Worm (Caenorhabditis elegans) whole organism, early embryonic: Measurements from ENCODE around the gene F44A6.5.

Experiments used
- B0310.2 ChIP-seq: sonication (generic microtip); optimal IDR thresholded peaks from 2 replicates; lab custom pipeline; 2016; ENCODE audit warnings: mild to moderate bottlenecking, missing genetic modification characterization, missing compliant biosample characterization
- F13C5.2 ChIP-seq: sonication (generic microtip); optimal IDR thresholded peaks from 2 replicates; lab custom pipeline; 2017; ENCODE audit warnings: mild to moderate bottlenecking, missing genetic modification characterization, inconsistent platforms, missing compliant biosample characterization
- ama-1 ChIP-seq: fragments of 150-350 bp; optimal IDR thresholded peaks from 2 replicates; lab custom pipeline; 2014
- ceh-13 ChIP-seq: fragments of 200-800 bp; sonication (Bioruptor generic); optimal IDR thresholded peaks from 2 replicates; lab custom pipeline; 2018; ENCODE audit warnings: mild to moderate bottlenecking, missing genetic modification characterization, missing compliant biosample characterization
- ceh-36 ChIP-seq: sonication (generic microtip); optimal IDR thresholded peaks from 2 replicates; lab custom pipeline; 2016; ENCODE audit warnings: missing genetic modification characterization, inconsistent platforms, missing compliant biosample characterization
- ets-7 ChIP-seq: sonication (generic microtip); optimal IDR thresholded peaks from 2 replicates; lab custom pipeline; 2016; ENCODE audit warnings: missing genotype, missing genetic modification characterization, missing compliant biosample characterization
- flt-1 ChIP-seq: fragments of 200-800 bp; sonication (Bioruptor generic); IDR thresholded peaks from 2 replicates; pipeline ENCODE4 v1.3.6; 2022; ENCODE audit warnings: missing genetic modification characterization, missing compliant biosample characterization
- hmbx-1 ChIP-seq: sonication (generic microtip); optimal IDR thresholded peaks from 2 replicates; lab custom pipeline; 2016; ENCODE audit warnings: mild to moderate bottlenecking, missing genetic modification characterization, missing compliant biosample characterization
- hmg-4 ChIP-seq: fragments of 200-800 bp; sonication (Bioruptor generic); optimal IDR thresholded peaks from 2 replicates; lab custom pipeline; 2018; ENCODE audit warnings: mild to moderate bottlenecking, missing genetic modification characterization, missing compliant biosample characterization
- pes-1 ChIP-seq: fragments of 200-800 bp; sonication (Bioruptor generic); IDR thresholded peaks from 2 replicates; pipeline ENCODE4 v1.3.6; 2022; ENCODE audit warnings: missing genetic modification reagents, missing genetic modification characterization, missing compliant biosample characterization
- sea-1 ChIP-seq: fragments of 200-800 bp; sonication (Bioruptor generic); conservative IDR thresholded peaks from 2 replicates; pipeline ENCODE4 v1.3.6; 2022; ENCODE audit warnings: missing genetic modification characterization, missing compliant biosample characterization
- tbx-11 ChIP-seq: fragments of 200-800 bp; sonication (Bioruptor generic); IDR thresholded peaks from 2 replicates; pipeline ENCODE4 v1.3.6; 2022; ENCODE audit warnings: missing genetic modification characterization, missing compliant biosample characterization
- tbx-37 ChIP-seq: fragments of 200-800 bp; sonication (Bioruptor generic); conservative IDR thresholded peaks from 2 replicates; pipeline ENCODE4 v1.3.6; 2022; ENCODE audit warnings: missing genetic modification reagents, missing genetic modification characterization, missing compliant biosample characterization
- tra-4 ChIP-seq: sonication (generic microtip); optimal IDR thresholded peaks from 2 replicates; lab custom pipeline; 2017; ENCODE audit warnings: missing genetic modification characterization, missing compliant biosample characterization

ce11 chrX:10232395-10232794, 13.7 kb upstream of the F44A6.5 start:
- TF ChIP-seq hmg-4 (GFP tag; lab: Kevin White, UChicago) (no peak), pes-1 (GFP tag; lab: Robert Waterston, UW) (no peak), ets-7 (tag; lab: Kevin White, UChicago) (no peak), ceh-36 (tag; lab: Kevin White, UChicago) (no peak), ama-1 (lab: Kevin White, UChicago) (no peak), tbx-37 (GFP tag; lab: Robert Waterston, UW) (no peak), tra-4 (tag; lab: Kevin White, UChicago) (no peak), flt-1 (GFP tag; lab: Robert Waterston, UW) (no peak), tbx-11 (no peak), sea-1 (GFP tag; lab: Robert Waterston, UW) (no peak), B0310.2 (tag; lab: Kevin White, UChicago) (no peak), hmbx-1 (no peak), ceh-13 (GFP tag; lab: Kevin White, UChicago) (no peak), F13C5.2 (no peak)
